Worm (Caenorhabditis elegans) whole organism, mixed stage, embryonic: ENCODE data around the gene F59D12.2.
A peak's percentile ranks its signal among the peaks of the same experiment; 100 is the strongest.

Experiments
- M03D4.4 ChIP-seq: sonication (generic microtip); optimal IDR thresholded peaks from 2 replicates; lab custom pipeline; 2017; ENCODE audit warnings: mild to moderate bottlenecking, missing genetic modification characterization, missing compliant biosample characterization
- blmp-1 ChIP-seq: fragments of 150-350 bp; optimal IDR thresholded peaks from 2 replicates; lab custom pipeline; 2014; ENCODE audit warnings: missing biosample characterization, missing genetic modification characterization
- ceh-39 ChIP-seq: fragments of 150-350 bp; optimal IDR thresholded peaks from 2 replicates; lab custom pipeline; 2014; ENCODE audit warnings: missing biosample characterization, missing genetic modification characterization
- ceh-43 ChIP-seq: fragments of 200-800 bp; sonication (Bioruptor generic); optimal IDR thresholded peaks from 2 replicates; lab custom pipeline; 2018; ENCODE audit warnings: mild to moderate bottlenecking, missing genetic modification characterization, moderate library complexity, missing compliant biosample characterization
- ceh-83 ChIP-seq: fragments of 200-800 bp; sonication (Bioruptor generic); optimal IDR thresholded peaks from 2 replicates; lab custom pipeline; 2018; ENCODE audit warnings: mild to moderate bottlenecking, missing genetic modification characterization, missing compliant biosample characterization
- ces-1 ChIP-seq: fragments of 150-350 bp; optimal IDR thresholded peaks from 2 replicates; lab custom pipeline; 2014; ENCODE audit warnings: missing biosample characterization, missing genetic modification reagents, missing genetic modification characterization
- cnd-1 ChIP-seq: fragments of 200-800 bp; sonication (Bioruptor generic); optimal IDR thresholded peaks from 2 replicates; lab custom pipeline; 2018; ENCODE audit warnings: mild to moderate bottlenecking, missing genetic modification characterization, missing compliant biosample characterization
- drap-1 ChIP-seq: fragments of 200-800 bp; sonication (Bioruptor generic); optimal IDR thresholded peaks from 3 replicates; lab custom pipeline; 2018; ENCODE audit warnings: mild to moderate bottlenecking, missing genetic modification characterization, missing compliant biosample characterization
- elt-1 ChIP-seq: sonication (generic microtip); optimal IDR thresholded peaks from 2 replicates; lab custom pipeline; 2017; ENCODE audit warnings: missing genetic modification characterization, mild to moderate bottlenecking, missing compliant biosample characterization, antibody characterized with exemption, moderate library complexity, borderline replicate concordance; ENCODE audit not compliant: insufficient read depth
- elt-3 ChIP-seq: fragments of 150-350 bp; optimal IDR thresholded peaks from 2 replicates; lab custom pipeline; 2014; ENCODE audit warnings: missing biosample characterization, missing genetic modification characterization
- ham-2 ChIP-seq: fragments of 200-800 bp; sonication (Bioruptor generic); optimal IDR thresholded peaks from 2 replicates; lab custom pipeline; 2018; ENCODE audit warnings: mild to moderate bottlenecking, missing genetic modification characterization, missing compliant biosample characterization
- hlh-1 ChIP-seq: fragments of 150-350 bp; optimal IDR thresholded peaks from 2 replicates; lab custom pipeline; 2014; ENCODE audit warnings: missing biosample characterization, missing genetic modification reagents, missing genetic modification characterization
- lin-13 ChIP-seq: fragments of 150-350 bp; optimal IDR thresholded peaks from 2 replicates; lab custom pipeline; 2014; ENCODE audit warnings: missing biosample characterization, missing genetic modification characterization
- lin-32 ChIP-seq: fragments of 200-800 bp; sonication (Bioruptor generic); optimal IDR thresholded peaks from 2 replicates; lab custom pipeline; 2018; ENCODE audit warnings: mild to moderate bottlenecking, missing genetic modification characterization, missing compliant biosample characterization
- lsy-2 ChIP-seq: fragments of 150-350 bp; optimal IDR thresholded peaks from 2 replicates; lab custom pipeline; 2014; ENCODE audit warnings: missing biosample characterization, missing genetic modification characterization
- mab-5 ChIP-seq: fragments of 150-350 bp; optimal IDR thresholded peaks from 2 replicates; lab custom pipeline; 2014; ENCODE audit warnings: missing biosample characterization, missing genetic modification characterization
- mep-1 ChIP-seq: fragments of 150-350 bp; optimal IDR thresholded peaks from 2 replicates; lab custom pipeline; 2017; ENCODE audit warnings: missing biosample characterization, missing genetic modification reagents, missing genetic modification characterization, inconsistent platforms
- mls-2 ChIP-seq: sonication (generic microtip); optimal IDR thresholded peaks from 2 replicates; lab custom pipeline; 2016; ENCODE audit warnings: mild to moderate bottlenecking, missing genetic modification characterization, moderate library complexity, missing compliant biosample characterization
- nhr-12 ChIP-seq: fragments of 150-350 bp; optimal IDR thresholded peaks from 2 replicates; lab custom pipeline; 2014; ENCODE audit warnings: missing biosample characterization, missing genetic modification characterization
- nhr-2 ChIP-seq: fragments of 150-350 bp; optimal IDR thresholded peaks from 2 replicates; lab custom pipeline; 2014; ENCODE audit warnings: missing biosample characterization, missing genetic modification characterization
- nhr-28 ChIP-seq: fragments of 150-350 bp; optimal IDR thresholded peaks from 2 replicates; lab custom pipeline; 2014; ENCODE audit warnings: missing biosample characterization, missing genetic modification characterization
- nhr-76 ChIP-seq: sonication (generic microtip); optimal IDR thresholded peaks from 2 replicates; lab custom pipeline; 2017; ENCODE audit warnings: missing biosample characterization, missing genetic modification characterization
- pha-4 ChIP-seq: fragments of 150-350 bp; optimal IDR thresholded peaks from 2 replicates; lab custom pipeline; 2018; ENCODE audit warnings: missing biosample characterization, missing genetic modification reagents, missing genetic modification characterization
- sem-2 ChIP-seq: fragments of 200-800 bp; sonication (Bioruptor generic); optimal IDR thresholded peaks from 2 replicates; lab custom pipeline; 2018; ENCODE audit warnings: mild to moderate bottlenecking, missing genetic modification characterization, missing compliant biosample characterization
- snpc-4 ChIP-seq: fragments of 150-350 bp; optimal IDR thresholded peaks from 2 replicates; lab custom pipeline; 2014; ENCODE audit warnings: missing biosample characterization, missing genetic modification characterization
- sptf-1 ChIP-seq: sonication (generic microtip); optimal IDR thresholded peaks from 2 replicates; lab custom pipeline; 2017; ENCODE audit warnings: mild to moderate bottlenecking, missing genetic modification characterization, moderate library complexity, missing compliant biosample characterization
- unc-120 ChIP-seq: sonication (generic microtip); optimal IDR thresholded peaks from 2 replicates; lab custom pipeline; 2017; ENCODE audit warnings: missing genetic modification characterization, missing compliant biosample characterization; ENCODE audit not compliant: poor library complexity, severe bottlenecking
- unc-39 ChIP-seq: fragments of 150-350 bp; optimal IDR thresholded peaks from 2 replicates; lab custom pipeline; 2014; ENCODE audit warnings: missing biosample characterization, missing genetic modification characterization
- unc-62 ChIP-seq: fragments of 150-350 bp; optimal IDR thresholded peaks from 2 replicates; lab custom pipeline; 2014; ENCODE audit warnings: missing biosample characterization, missing genetic modification reagents, missing genetic modification characterization
- zip-8 ChIP-seq: fragments of 150-350 bp; optimal IDR thresholded peaks from 2 replicates; lab custom pipeline; 2014; ENCODE audit warnings: missing biosample characterization, missing genetic modification characterization
- ztf-11 ChIP-seq: fragments of 150-350 bp; optimal IDR thresholded peaks from 2 replicates; lab custom pipeline; 2014; ENCODE audit warnings: missing biosample characterization, missing genetic modification characterization

The F59D12.2 gene

DNA sequence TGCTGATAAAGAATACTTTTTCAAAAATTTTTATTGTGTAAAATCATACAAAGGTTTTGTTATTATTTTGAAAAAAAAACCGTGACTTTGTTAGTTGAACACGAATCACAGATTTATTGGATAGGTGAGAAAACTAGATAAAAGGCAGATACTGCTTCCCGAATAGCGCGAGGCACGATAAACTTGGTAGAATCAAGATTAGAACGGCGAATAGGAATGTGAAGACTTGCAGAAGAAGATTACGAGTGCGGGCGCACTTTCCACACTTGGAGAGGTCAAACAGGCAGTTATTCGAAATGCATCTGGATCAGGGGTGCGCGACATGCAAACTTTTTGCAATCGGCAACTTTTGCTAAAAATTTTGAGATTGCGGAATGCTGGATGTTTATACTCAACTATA lies 37.7 kb upstream of the F59D12.2 start:
- no peak for TF ChIP-seq ceh-83
- TF ChIP-seq drap-1 (GFP tag; lab: Kevin White, UChicago) = no peak
- no peak for TF ChIP-seq mep-1 (tag; lab: Kevin White, UChicago)
- peak; percentile 70 for TF ChIP-seq elt-1 (tag; lab: Kevin White, UChicago)
- TF ChIP-seq ham-2 = peak; percentile 42
- no peak for TF ChIP-seq lin-13
- TF ChIP-seq unc-120 (tag; lab: Kevin White, UChicago) = no peak
- TF ChIP-seq ces-1 = no peak
- no peak for TF ChIP-seq nhr-12 (tag; lab: Kevin White, UChicago)
- TF ChIP-seq nhr-76 (tag; lab: Kevin White, UChicago) = no peak
- no peak for TF ChIP-seq nhr-2 (tag; lab: Kevin White, UChicago)
- TF ChIP-seq unc-62 (GFP tag; lab: Kevin White, UChicago) = no peak
- no peak for TF ChIP-seq snpc-4 (tag; lab: Kevin White, UChicago)
- TF ChIP-seq hlh-1 (tag; lab: Kevin White, UChicago) = no peak
- TF ChIP-seq sem-2 (GFP tag; lab: Kevin White, UChicago) = no peak
- no peak for TF ChIP-seq blmp-1 (tag; lab: Kevin White, UChicago)

DNA sequence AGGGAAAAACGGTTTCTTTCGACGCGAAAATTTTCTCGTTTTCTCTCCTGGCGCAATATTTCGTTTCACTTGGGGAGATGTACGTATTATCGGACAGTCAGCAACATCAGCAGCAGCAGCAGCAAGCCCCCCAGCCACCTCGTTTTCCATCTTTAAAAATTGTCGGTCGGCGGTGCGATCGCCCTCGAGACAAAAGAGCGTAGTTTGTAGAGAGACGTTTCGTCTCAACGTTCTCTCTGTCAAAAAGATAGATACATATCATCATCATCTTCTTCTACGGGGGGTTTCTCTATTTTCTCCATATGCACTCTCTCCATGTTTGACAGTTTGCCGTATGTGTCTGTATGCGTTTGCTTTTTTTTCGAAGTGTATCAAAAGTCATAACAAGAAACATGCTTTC lies 34.1 kb upstream of the F59D12.2 start:
- TF ChIP-seq ham-2 (peak; percentile 13), hlh-1 (tag; lab: Kevin White, UChicago) (no peak), lsy-2 (no peak)
- TF ChIP-seq, all 35 proteins: peak for 1

DNA sequence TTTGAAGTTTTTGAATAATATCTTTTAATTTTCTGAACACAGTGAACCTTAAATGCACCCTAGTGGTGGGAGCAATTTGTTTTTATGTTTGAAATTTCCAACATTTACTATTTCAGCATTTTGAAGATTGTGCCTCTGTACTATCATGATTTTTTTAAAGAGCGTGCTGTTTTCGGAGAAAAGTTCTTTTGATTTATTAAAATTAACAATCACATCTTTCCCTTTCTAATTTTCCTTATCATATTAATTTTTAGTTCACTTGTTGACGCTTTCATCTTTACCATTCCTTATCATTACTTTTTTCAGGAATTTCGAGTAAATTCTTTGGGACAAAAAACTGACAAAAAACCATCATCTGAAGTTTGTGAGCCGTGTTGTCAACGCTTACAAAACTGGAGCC lies 32.4 kb upstream of the F59D12.2 start, which contains the start of gene nhr-48:
Gene nhr-48, plus strand, starts transcription at position 301 of the 400 bp plus-strand sequence.
- TF ChIP-seq mep-1 (tag; lab: Kevin White, UChicago) (no peak), sem-2 (GFP tag; lab: Kevin White, UChicago) (no peak), nhr-12 (tag; lab: Kevin White, UChicago) (no peak), nhr-28 (tag; lab: Kevin White, UChicago) (no peak), unc-62 (GFP tag; lab: Kevin White, UChicago) (no peak), lin-32 (GFP tag; lab: Kevin White, UChicago) (no peak), snpc-4 (tag; lab: Kevin White, UChicago) (no peak), ham-2 (no peak), unc-120 (tag; lab: Kevin White, UChicago) (no peak), lin-13 (no peak), drap-1 (GFP tag; lab: Kevin White, UChicago) (no peak), lsy-2 (no peak), cnd-1 (no peak), unc-39 (no peak), pha-4 (tag; lab: Kevin White, UChicago) (no peak), ces-1 (no peak)

DNA sequence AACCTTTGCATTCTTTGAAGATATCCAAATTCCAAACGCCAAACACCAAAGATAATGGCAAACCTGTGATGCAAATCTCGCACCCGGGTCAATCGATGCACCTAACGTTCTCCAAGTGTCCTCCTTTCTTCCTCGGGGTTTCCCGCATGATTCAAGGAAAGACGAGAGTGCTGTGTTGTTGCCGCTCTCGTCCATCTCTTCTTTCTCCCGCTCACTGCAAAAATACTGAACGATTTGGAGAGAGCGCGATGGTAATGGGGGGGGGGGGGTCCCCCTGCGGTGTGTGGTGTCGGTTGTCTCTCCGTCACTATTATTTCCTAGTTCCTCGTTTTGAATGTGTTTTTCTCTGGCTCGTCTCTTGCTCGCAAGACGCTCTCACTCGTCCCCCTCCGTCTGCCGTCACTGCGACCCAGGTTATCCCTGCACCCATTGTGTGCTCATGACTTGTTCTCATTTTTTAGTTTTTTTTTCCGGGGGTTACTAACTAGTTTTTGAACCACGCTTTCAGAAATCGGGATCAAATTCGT lies 31.9 kb upstream of the F59D12.2 start:
- TF ChIP-seq mab-5 (no peak), zip-8 (tag; lab: Kevin White, UChicago) (no peak), unc-62 (GFP tag; lab: Kevin White, UChicago) (peak; percentile 75), cnd-1 (peak; percentile 46), lin-13 (peak; percentile 43), pha-4 (tag; lab: Kevin White, UChicago) (peak; percentile 68), unc-120 (tag; lab: Kevin White, UChicago) (peak; percentile 68), elt-1 (tag; lab: Kevin White, UChicago) (peak; percentile 81), ceh-39 (tag; lab: Kevin White, UChicago) (no peak), nhr-28 (tag; lab: Kevin White, UChicago) (no peak), elt-3 (peak; percentile 22), sem-2 (GFP tag; lab: Kevin White, UChicago) (no peak), hlh-1 (tag; lab: Kevin White, UChicago) (peak; percentile 80), sptf-1 (tag; lab: Kevin White, UChicago) (peak; percentile 70), ceh-43 (GFP tag; lab: Kevin White, UChicago) (peak; percentile 49), ham-2 (peak; percentile 52), M03D4.4 (peak; percentile 71), ces-1 (peak; percentile 64), mep-1 (tag; lab: Kevin White, UChicago) (peak; percentile 31), mls-2 (tag; lab: Kevin White, UChicago) (peak; percentile 81), lsy-2 (peak; percentile 40), ceh-83 (no peak), drap-1 (GFP tag; lab: Kevin White, UChicago) (peak; percentile 61), ztf-11 (peak; percentile 62), nhr-2 (tag; lab: Kevin White, UChicago) (peak; percentile 35), unc-39 (peak; percentile 20)
